Fruit fly (Drosophila melanogaster): ENCODE measurements around the gene CG2930.

CG2930 gene

dm6 chrX:3886751-3887150, 18.0 kb downstream of the CG2930 start:
- TF ChIP-seq Blimp-1 (GFP tag; optimal IDR thresholded peaks at IDR 0.05): peak; percentile 90
- TF ChIP-seq cad (GFP tag; optimal IDR thresholded peaks at IDR 0.05): no peak
- TF ChIP-seq oc (tag; optimal IDR thresholded peaks at IDR 0.05): peak; percentile 65

dm6 chrX:3887606-3888216, 18.9 kb downstream of the CG2930 start:
- TF ChIP-seq sqz (GFP tag; optimal IDR thresholded peaks at IDR 0.05): peak; percentile 50
- 0 out of 2 replicates have a peak, but pooled peaks have one; percentile 14 for TF ChIP-seq crol (GFP tag; IDR thresholded peaks at IDR 0.05)
- peak; percentile 51 for TF ChIP-seq Med (GFP tag)
- peak; percentile 74; the same call in 2 of the 3 replicates for TF ChIP-seq z (GFP tag; IDR thresholded peaks at IDR 0.05)
- no peak for TF ChIP-seq twi (tag; optimal IDR thresholded peaks at IDR 0.05)
- TF ChIP-seq CG17912 (GFP tag; optimal IDR thresholded peaks at IDR 0.05): no peak
- TF ChIP-seq CG6765 (GFP tag; optimal IDR thresholded peaks at IDR 0.05): no peak
- no peak for TF ChIP-seq Sox102F (GFP tag; optimal IDR thresholded peaks at IDR 0.05)
- TF ChIP-seq cg (GFP tag; optimal IDR thresholded peaks at IDR 0.05): peak; percentile 3
- TF ChIP-seq CG14014 (GFP tag; IDR thresholded peaks at IDR 0.05): no peak
- no peak for TF ChIP-seq Nf-YB (GFP tag; optimal IDR thresholded peaks at IDR 0.05)
- TF ChIP-seq luna (GFP tag; optimal IDR thresholded peaks at IDR 0.05): no peak
- no peak for TF ChIP-seq lbe (GFP tag; optimal IDR thresholded peaks at IDR 0.05)
- no peak for TF ChIP-seq dysf (GFP tag; IDR thresholded peaks at IDR 0.05)
- peak; percentile 84 for TF ChIP-seq Blimp-1 (GFP tag; optimal IDR thresholded peaks at IDR 0.05)
- TF ChIP-seq CG5180 (GFP tag; optimal IDR thresholded peaks at IDR 0.05): peak; percentile 95
- no peak for TF ChIP-seq CkIIα-i1 (GFP tag; IDR thresholded peaks at IDR 0.05)
- TF ChIP-seq cato (GFP tag; optimal IDR thresholded peaks at IDR 0.05; ENCODE audit: borderline replicate concordance): no peak
- TF ChIP-seq peb (GFP tag; IDR thresholded peaks at IDR 0.05): no peak
- TF ChIP-seq CG13296 (GFP tag; optimal IDR thresholded peaks at IDR 0.05): no peak

- TF ChIP-seq NK7.1 (GFP tag; optimal IDR thresholded peaks at IDR 0.05): no peak
- no peak for TF ChIP-seq CG10979 (tag; optimal IDR thresholded peaks at IDR 0.05)
- TF ChIP-seq br (optimal IDR thresholded peaks at IDR 0.05): no peak
- TF ChIP-seq ttk (GFP tag; IDR thresholded peaks at IDR 0.05): no peak
- no peak for TF ChIP-seq tap (tag; optimal IDR thresholded peaks at IDR 0.05)
- no peak for TF ChIP-seq Opbp (GFP tag; IDR thresholded peaks at IDR 0.05; ENCODE audit: partially characterized antibody)
- peak; percentile 70 for TF ChIP-seq Ets65A (GFP tag)
- peak; percentile 64 for TF ChIP-seq CG7372 (GFP tag; IDR thresholded peaks at IDR 0.05)
- no peak for TF ChIP-seq CG10366 (GFP tag; IDR thresholded peaks at IDR 0.05)
Measured at dm6 chrX:3901926-3902325, 33.2 kb downstream of the CG2930 start.

dm6 chrX:3928520-3928919, 59.7 kb downstream of the CG2930 start:
- peak; percentile 3 for TF ChIP-seq CG2678 (tag; optimal IDR thresholded peaks at IDR 0.05)
- peak; percentile 15 for TF ChIP-seq CG11504 (tag; optimal IDR thresholded peaks at IDR 0.05)
- TF ChIP-seq sens (GFP tag): peak; percentile 27
- 0 out of 2 replicates have a peak, but pooled peaks have one; percentile 20 for TF ChIP-seq Ptx1 (GFP tag; IDR thresholded peaks at IDR 0.05)
- 0 out of 2 replicates have a peak, but pooled peaks have one; percentile 12 for TF ChIP-seq CG32532 (GFP tag; IDR thresholded peaks at IDR 0.05)
- no peak for TF ChIP-seq CG15011 (GFP tag; optimal IDR thresholded peaks at IDR 0.05)
- TF ChIP-seq CG10565 (GFP tag; optimal IDR thresholded peaks at IDR 0.05): no peak
- TF ChIP-seq CG6791 (GFP tag; IDR thresholded peaks at IDR 0.05; ENCODE audit: partially characterized antibody): no peak
- peak; percentile 2 for TF ChIP-seq lab (GFP tag; optimal IDR thresholded peaks at IDR 0.05)
- TF ChIP-seq gsb-n (tag; optimal IDR thresholded peaks at IDR 0.05): no peak
- 0 out of 2 replicates have a peak, but pooled peaks have one; percentile 40 for TF ChIP-seq CG11247 (GFP tag; IDR thresholded peaks at IDR 0.05)
- peak; percentile 43 for TF ChIP-seq CG2120 (GFP tag; optimal IDR thresholded peaks at IDR 0.05)
- peak; percentile 17 for TF ChIP-seq Meics (GFP tag; optimal IDR thresholded peaks at IDR 0.05)
- no peak for TF ChIP-seq Sin3A (optimal IDR thresholded peaks at IDR 0.05)
- TF ChIP-seq CG18619 (GFP tag; optimal IDR thresholded peaks at IDR 0.05): no peak
- TF ChIP-seq nau (GFP tag; optimal IDR thresholded peaks at IDR 0.05): no peak
- TF ChIP-seq Fer2 (tag; optimal IDR thresholded peaks at IDR 0.05): no peak

Data from whole organism, embryonic.